Worm (Caenorhabditis elegans) whole organism, late embryonic: ENCODE results near the gene gmpr-1.

Experiments used
- F13H6.1 ChIP-seq: sonication (generic microtip); optimal IDR thresholded peaks from 2 replicates; lab custom pipeline; 2016; ENCODE audit warnings: missing genetic modification characterization, missing compliant biosample characterization
- ceh-14 ChIP-seq: sonication (generic microtip); optimal IDR thresholded peaks from 2 replicates; lab custom pipeline; 2016; ENCODE audit warnings: missing genotype, missing genetic modification characterization, missing compliant biosample characterization
- ceh-18 ChIP-seq: sonication (generic microtip); optimal IDR thresholded peaks from 2 replicates; lab custom pipeline; 2016; ENCODE audit warnings: missing genetic modification characterization, missing compliant biosample characterization
- ceh-19 ChIP-seq: fragments of 200-800 bp; sonication (Bioruptor generic); optimal IDR thresholded peaks from 2 replicates; lab custom pipeline; 2018; ENCODE audit warnings: mild to moderate bottlenecking, missing genetic modification characterization, missing compliant biosample characterization
- ceh-22 ChIP-seq: sonication (generic microtip); optimal IDR thresholded peaks from 2 replicates; lab custom pipeline; 2017; ENCODE audit warnings: missing biosample characterization, missing genetic modification characterization
- ceh-30 ChIP-seq: fragments of 150-350 bp; optimal IDR thresholded peaks from 2 replicates; lab custom pipeline; 2014; ENCODE audit warnings: missing biosample characterization, missing genetic modification characterization
- ceh-31 ChIP-seq: sonication (generic microtip); optimal IDR thresholded peaks from 2 replicates; lab custom pipeline; 2016; ENCODE audit warnings: missing genetic modification characterization, missing compliant biosample characterization
- ceh-34 ChIP-seq: sonication (generic microtip); optimal IDR thresholded peaks from 2 replicates; lab custom pipeline; 2016; ENCODE audit warnings: mild to moderate bottlenecking, missing genetic modification characterization, missing compliant biosample characterization
- ceh-45 ChIP-seq: fragments of 200-800 bp; sonication (Bioruptor generic); IDR thresholded peaks from 2 replicates; pipeline ENCODE4 v1.3.6; 2022; ENCODE audit warnings: missing genetic modification reagents, missing genetic modification characterization, missing compliant biosample characterization
- ceh-9 ChIP-seq: sonication (generic microtip); optimal IDR thresholded peaks from 2 replicates; lab custom pipeline; 2016; ENCODE audit warnings: mild to moderate bottlenecking, missing genetic modification characterization, inconsistent platforms, missing compliant biosample characterization
- dmd-4 ChIP-seq: sonication (generic microtip); optimal IDR thresholded peaks from 2 replicates; lab custom pipeline; 2016; ENCODE audit warnings: borderline replicate concordance, missing genetic modification characterization, missing compliant biosample characterization
- dve-1 ChIP-seq: sonication (generic microtip); optimal IDR thresholded peaks from 2 replicates; lab custom pipeline; 2017; ENCODE audit warnings: antibody characterized with exemption, mild to moderate bottlenecking, missing genetic modification characterization, missing compliant biosample characterization
- elt-2 ChIP-seq: sonication (generic microtip); optimal IDR thresholded peaks from 2 replicates; lab custom pipeline; 2016; ENCODE audit warnings: missing genetic modification reagents, missing genetic modification characterization, missing compliant biosample characterization
- ets-4 ChIP-seq: sonication (generic microtip); optimal IDR thresholded peaks from 2 replicates; lab custom pipeline; 2016; ENCODE audit warnings: missing genetic modification characterization, missing compliant biosample characterization
- eyg-1 ChIP-seq: sonication (generic microtip); optimal IDR thresholded peaks from 2 replicates; lab custom pipeline; 2016; ENCODE audit warnings: missing genotype, missing genetic modification characterization, missing compliant biosample characterization
- fkh-6 ChIP-seq: sonication (generic microtip); optimal IDR thresholded peaks from 2 replicates; lab custom pipeline; 2016; ENCODE audit warnings: missing genetic modification characterization, missing compliant biosample characterization
- gmeb-2 ChIP-seq: sonication (generic microtip); optimal IDR thresholded peaks from 2 replicates; lab custom pipeline; 2016; ENCODE audit warnings: missing genetic modification characterization, inconsistent platforms, missing compliant biosample characterization
- hlh-13 ChIP-seq: fragments of 200-800 bp; sonication (Bioruptor generic); optimal IDR thresholded peaks from 2 replicates; lab custom pipeline; 2018; ENCODE audit warnings: mild to moderate bottlenecking, missing genetic modification characterization, missing compliant biosample characterization
- hlh-30 ChIP-seq: sonication (generic microtip); optimal IDR thresholded peaks from 2 replicates; lab custom pipeline; 2017; ENCODE audit warnings: antibody characterized with exemption, missing genetic modification characterization, missing compliant biosample characterization; ENCODE audit not compliant: insufficient read depth
- madf-2 ChIP-seq: sonication (generic microtip); optimal IDR thresholded peaks from 2 replicates; lab custom pipeline; 2017; ENCODE audit warnings: missing genetic modification characterization, missing compliant biosample characterization
- nfya-1 ChIP-seq: sonication (generic microtip); optimal IDR thresholded peaks from 2 replicates; lab custom pipeline; 2017; ENCODE audit warnings: missing genetic modification characterization, mild to moderate bottlenecking, missing compliant biosample characterization, antibody characterized with exemption, moderate library complexity
- nhr-11 ChIP-seq: fragments of 150-350 bp; optimal IDR thresholded peaks from 2 replicates; lab custom pipeline; 2014; ENCODE audit warnings: missing biosample characterization, missing genetic modification characterization
- nhr-232 ChIP-seq: sonication (generic microtip); optimal IDR thresholded peaks from 2 replicates; lab custom pipeline; 2016; ENCODE audit warnings: missing genetic modification characterization, missing compliant biosample characterization
- pag-3 ChIP-seq: sonication (generic microtip); optimal IDR thresholded peaks from 2 replicates; lab custom pipeline; 2016; ENCODE audit warnings: missing compliant biosample characterization, missing genetic modification characterization, borderline replicate concordance
- pat-9 ChIP-seq: fragments of 200-800 bp; sonication (Bioruptor generic); optimal IDR thresholded peaks from 2 replicates; lab custom pipeline; 2018; ENCODE audit warnings: mild to moderate bottlenecking, missing genetic modification characterization, moderate library complexity, missing compliant biosample characterization
- pax-1 ChIP-seq: fragments of 150-350 bp; optimal IDR thresholded peaks from 2 replicates; lab custom pipeline; 2014; ENCODE audit warnings: missing biosample characterization, missing genetic modification characterization
- pqm-1 ChIP-seq: sonication (generic microtip); optimal IDR thresholded peaks from 2 replicates; lab custom pipeline; 2016; ENCODE audit warnings: missing genetic modification characterization, missing compliant biosample characterization
- pros-1 ChIP-seq: fragments of 150-350 bp; optimal IDR thresholded peaks from 2 replicates; lab custom pipeline; 2014; ENCODE audit warnings: missing biosample characterization, missing genetic modification reagents, missing genetic modification characterization
- rnt-1 ChIP-seq: sonication (generic microtip); optimal IDR thresholded peaks from 2 replicates; lab custom pipeline; 2016; ENCODE audit warnings: missing genetic modification characterization, missing compliant biosample characterization
- sdc-2 ChIP-seq: sonication (generic microtip); optimal IDR thresholded peaks from 2 replicates; lab custom pipeline; 2016; ENCODE audit warnings: missing genotype, missing genetic modification characterization, missing compliant biosample characterization
- syd-9 ChIP-seq: sonication (generic microtip); optimal IDR thresholded peaks from 2 replicates; lab custom pipeline; 2016; ENCODE audit warnings: mild to moderate bottlenecking, missing genetic modification characterization, moderate library complexity, missing compliant biosample characterization
- tbx-2 ChIP-seq: sonication (generic microtip); optimal IDR thresholded peaks from 2 replicates; lab custom pipeline; 2016; ENCODE audit warnings: missing genetic modification characterization, missing compliant biosample characterization
- tbx-7 ChIP-seq: sonication (generic microtip); optimal IDR thresholded peaks from 2 replicates; lab custom pipeline; 2016; ENCODE audit warnings: missing genotype, missing genetic modification characterization, missing compliant biosample characterization
- unc-42 ChIP-seq: sonication (generic microtip); optimal IDR thresholded peaks from 2 replicates; lab custom pipeline; 2016; ENCODE audit warnings: missing genotype, missing genetic modification characterization, missing compliant biosample characterization
- unc-86 ChIP-seq: sonication (generic microtip); optimal IDR thresholded peaks from 2 replicates; lab custom pipeline; 2016; ENCODE audit warnings: missing genetic modification characterization, missing compliant biosample characterization
- zip-5 ChIP-seq: sonication (generic microtip); optimal IDR thresholded peaks from 2 replicates; lab custom pipeline; 2016; ENCODE audit warnings: missing genetic modification characterization, missing compliant biosample characterization

The gmpr-1 gene

DNA sequence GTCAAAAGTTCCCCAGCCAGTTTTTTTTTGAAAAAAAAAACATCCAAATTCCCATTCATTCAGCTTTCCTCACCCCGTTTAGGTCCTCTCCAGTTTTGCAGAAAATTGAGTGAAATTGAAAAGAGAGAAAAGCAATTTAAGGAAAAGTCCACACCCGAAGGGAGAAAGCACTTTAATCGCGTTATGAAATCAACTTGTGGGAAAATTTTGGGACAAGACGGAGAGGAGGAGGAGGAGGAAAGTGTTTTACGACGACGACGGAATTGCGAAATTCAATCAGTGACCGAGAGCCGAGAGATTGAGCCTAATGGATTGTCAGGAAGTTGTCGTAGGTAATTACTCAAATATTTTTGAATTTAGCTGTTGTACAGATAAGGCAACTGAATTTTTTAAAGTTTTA, 13.8 kb downstream of the gmpr-1 start:
- no peak for TF ChIP-seq ceh-30 (tag; lab: Kevin White, UChicago)
- TF ChIP-seq tbx-7 = no peak
- peak; percentile 99 for TF ChIP-seq unc-42 (tag; lab: Kevin White, UChicago)
- TF ChIP-seq dve-1 (tag; lab: Kevin White, UChicago) = no peak
- TF ChIP-seq nhr-11 (tag; lab: Kevin White, UChicago) = no peak
- TF ChIP-seq sdc-2 (tag; lab: Kevin White, UChicago) = no peak
- no peak for TF ChIP-seq F13H6.1 (tag; lab: Kevin White, UChicago)
- TF ChIP-seq gmeb-2 (tag; lab: Kevin White, UChicago) = no peak
- no peak for TF ChIP-seq ceh-9 (tag; lab: Kevin White, UChicago)
- TF ChIP-seq rnt-1 (tag; lab: Kevin White, UChicago) = no peak
- no peak for TF ChIP-seq dmd-4
- peak; percentile 75 for TF ChIP-seq ceh-14
- TF ChIP-seq ceh-31 = peak; percentile 61
- TF ChIP-seq, all 69 proteins: peak for 3

DNA sequence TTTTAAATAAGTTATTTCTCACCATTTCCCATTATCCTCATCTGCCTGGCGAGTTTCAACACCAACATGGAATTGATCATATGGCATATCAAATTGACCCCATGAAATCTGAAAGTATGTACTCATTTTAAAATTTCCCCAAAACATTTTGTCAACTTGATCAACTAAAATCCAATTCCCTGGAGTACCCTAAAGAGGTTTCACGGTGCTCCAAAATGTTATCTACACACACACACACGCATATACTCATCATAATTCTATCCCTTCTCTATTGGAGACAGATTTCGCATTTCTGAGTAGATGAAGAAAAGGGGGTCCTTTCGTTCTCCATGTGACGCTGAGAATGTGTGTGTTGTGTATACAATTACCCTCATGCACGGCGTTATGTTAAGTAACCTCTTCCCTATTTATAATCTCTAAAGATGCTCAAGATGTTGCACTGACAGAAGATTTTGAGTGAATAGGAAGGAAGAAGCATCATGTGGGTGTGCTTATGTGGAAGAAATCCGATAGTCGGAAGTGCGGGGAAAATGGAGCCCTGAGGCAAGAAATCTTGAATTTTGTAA, 15.1 kb downstream of the gmpr-1 start:
- no peak for TF ChIP-seq hlh-30 (tag; lab: Kevin White, UChicago)
- TF ChIP-seq unc-86 (tag; lab: Kevin White, UChicago) = no peak
- TF ChIP-seq F13H6.1 (tag; lab: Kevin White, UChicago) = no peak
- no peak for TF ChIP-seq ceh-22
- peak; percentile 59 for TF ChIP-seq ceh-34 (tag; lab: Kevin White, UChicago)
- no peak for TF ChIP-seq syd-9 (tag; lab: Kevin White, UChicago)
- no peak for TF ChIP-seq pqm-1 (tag; lab: Kevin White, UChicago)
- no peak for TF ChIP-seq ceh-18 (tag; lab: Kevin White, UChicago)
- TF ChIP-seq unc-42 (tag; lab: Kevin White, UChicago) = peak; percentile 85
- no peak for TF ChIP-seq madf-2 (tag; lab: Kevin White, UChicago)
- no peak for TF ChIP-seq ceh-19 (GFP tag; lab: Kevin White, UChicago)
- TF ChIP-seq ceh-30 (tag; lab: Kevin White, UChicago) = no peak
- no peak for TF ChIP-seq ceh-45 (GFP tag; lab: Robert Waterston, UW)
- TF ChIP-seq, all 69 proteins: peak for 2

DNA sequence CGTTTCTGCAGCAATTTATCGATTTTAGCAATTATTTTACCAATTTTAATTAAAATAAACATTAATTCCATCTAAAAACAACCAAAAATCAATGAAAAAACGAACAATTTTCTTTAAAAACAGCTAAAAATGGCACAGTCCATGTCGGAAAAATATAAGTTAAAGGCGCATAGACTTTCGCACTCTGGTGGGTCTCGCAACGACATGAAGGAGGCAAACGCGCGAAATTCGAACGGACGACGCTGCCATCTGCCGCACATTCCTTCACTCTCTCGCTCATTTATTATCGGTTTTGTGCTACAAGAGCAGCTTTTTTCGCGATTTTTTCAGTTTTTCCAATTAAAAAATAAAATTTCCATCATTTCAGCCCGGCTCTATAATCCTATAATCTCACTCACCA, 24.4 kb downstream of the gmpr-1 start, which contains the start of gene mcm-7:
Gene mcm-7 (plus strand): TSS at position 368 of the 400 bp plus-strand sequence.
- TF ChIP-seq pax-1 (tag; lab: Kevin White, UChicago) (peak; percentile 26), ceh-9 (tag; lab: Kevin White, UChicago) (no peak), unc-42 (tag; lab: Kevin White, UChicago) (no peak), ceh-14 (no peak), nfya-1 (tag; lab: Kevin White, UChicago) (peak; percentile 55), ceh-22 (no peak), elt-2 (tag; lab: Kevin White, UChicago) (peak; percentile 9), tbx-2 (tag; lab: Kevin White, UChicago) (peak; percentile 29), zip-5 (tag; lab: Kevin White, UChicago) (no peak), tbx-7 (no peak), nhr-232 (no peak), ceh-31 (peak; percentile 40), hlh-13 (GFP tag; lab: Kevin White, UChicago) (no peak)

DNA sequence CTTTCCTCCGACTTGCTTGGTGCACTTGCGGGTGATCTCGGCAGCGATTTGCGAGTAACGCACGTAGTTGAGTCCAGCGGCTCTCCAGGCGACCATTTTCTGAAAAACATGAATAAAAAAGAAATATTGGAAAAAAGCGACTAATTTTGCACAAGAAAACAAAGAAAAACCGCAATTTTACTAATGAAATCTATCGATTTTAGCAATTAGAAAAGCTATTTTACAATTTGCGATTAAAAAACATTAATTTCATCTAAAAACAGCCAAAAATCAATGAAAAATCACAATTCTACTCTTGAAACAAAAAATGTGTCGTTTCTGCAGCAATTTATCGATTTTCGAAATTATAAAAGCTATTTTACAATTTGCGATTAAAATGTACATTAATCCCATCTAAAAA, 24.9 kb downstream of the gmpr-1 start, which contains the start of gene hpo-18:
Gene hpo-18 (minus strand): TSS at position 101 of the 400 bp plus-strand sequence.
- TF ChIP-seq unc-42 (tag; lab: Kevin White, UChicago) (no peak), ceh-34 (tag; lab: Kevin White, UChicago) (no peak), pax-1 (tag; lab: Kevin White, UChicago) (no peak), hlh-13 (GFP tag; lab: Kevin White, UChicago) (no peak), pag-3 (tag; lab: Kevin White, UChicago) (no peak), ets-4 (tag; lab: Kevin White, UChicago) (no peak), gmeb-2 (tag; lab: Kevin White, UChicago) (no peak), pros-1 (tag; lab: Kevin White, UChicago) (no peak), fkh-6 (tag; lab: Kevin White, UChicago) (no peak), madf-2 (tag; lab: Kevin White, UChicago) (no peak), pat-9 (tag; lab: Kevin White, UChicago) (no peak), eyg-1 (tag; lab: Kevin White, UChicago) (no peak), nfya-1 (tag; lab: Kevin White, UChicago) (no peak), ceh-19 (GFP tag; lab: Kevin White, UChicago) (no peak)
